Worm (Caenorhabditis elegans) whole organism, L2 larva: Measurements from ENCODE around the gene T22C8.3.
A peak's percentile ranks its signal among the peaks of the same experiment; 100 is the strongest.

Source experiments
- C34F6.9 ChIP-seq: fragments of 150-350 bp; optimal IDR thresholded peaks from 2 replicates; lab custom pipeline; 2014; ENCODE audit warnings: missing biosample characterization, missing genetic modification characterization
- F13H6.1 ChIP-seq: sonication (generic microtip); optimal IDR thresholded peaks from 2 replicates; lab custom pipeline; 2016; ENCODE audit warnings: missing genetic modification characterization, missing compliant biosample characterization
- R02D3.7 ChIP-seq: fragments of 150-350 bp; optimal IDR thresholded peaks from 2 replicates; lab custom pipeline; 2014; ENCODE audit warnings: missing biosample characterization, missing genetic modification characterization
- Y55F3AM.14 ChIP-seq: fragments of 200-800 bp; sonication (Bioruptor generic); optimal IDR thresholded peaks from 2 replicates; lab custom pipeline; 2018; ENCODE audit warnings: mild to moderate bottlenecking, missing genetic modification characterization, missing compliant biosample characterization
- ZK546.5 ChIP-seq: sonication (generic microtip); optimal IDR thresholded peaks from 2 replicates; lab custom pipeline; 2017; ENCODE audit warnings: missing biosample characterization, missing genetic modification characterization
- alr-1 ChIP-seq: fragments of 150-350 bp; optimal IDR thresholded peaks from 2 replicates; lab custom pipeline; 2014; ENCODE audit warnings: missing biosample characterization, missing genetic modification characterization
- aly-2 ChIP-seq: fragments of 150-350 bp; optimal IDR thresholded peaks from 2 replicates; lab custom pipeline; 2014; ENCODE audit warnings: missing biosample characterization, missing genetic modification characterization
- ama-1 ChIP-seq: fragments of 150-350 bp; optimal IDR thresholded peaks from 2 replicates; lab custom pipeline; 2018; ENCODE audit warnings: inconsistent platforms
- blmp-1 ChIP-seq: sonication (generic microtip); optimal IDR thresholded peaks from 2 replicates; lab custom pipeline; 2017; ENCODE audit warnings: missing genetic modification characterization, mild to moderate bottlenecking, missing compliant biosample characterization, antibody characterized with exemption, moderate library complexity; ENCODE audit not compliant: insufficient read depth
- ceh-16 ChIP-seq: fragments of 150-350 bp; optimal IDR thresholded peaks from 2 replicates; lab custom pipeline; 2014; ENCODE audit warnings: missing biosample characterization, missing genetic modification characterization
- ceh-82 ChIP-seq: fragments of 150-350 bp; optimal IDR thresholded peaks from 2 replicates; lab custom pipeline; 2014; ENCODE audit warnings: missing biosample characterization, missing genetic modification characterization
- crh-2 ChIP-seq: sonication (generic microtip); optimal IDR thresholded peaks from 2 replicates; lab custom pipeline; 2017; ENCODE audit warnings: missing biosample characterization, missing genetic modification characterization
- dmd-4 ChIP-seq: sonication (generic microtip); optimal IDR thresholded peaks from 2 replicates; lab custom pipeline; 2017; ENCODE audit warnings: missing biosample characterization, missing genetic modification characterization
- egl-27 ChIP-seq: sonication (generic microtip); optimal IDR thresholded peaks from 3 replicates; lab custom pipeline; 2017; ENCODE audit warnings: missing biosample characterization, missing genetic modification reagents, missing genetic modification characterization
- elt-1 ChIP-seq: fragments of 150-350 bp; optimal IDR thresholded peaks from 2 replicates; lab custom pipeline; 2014; ENCODE audit warnings: missing biosample characterization, missing genetic modification characterization
- elt-3 ChIP-seq: sonication (generic microtip); optimal IDR thresholded peaks from 2 replicates; lab custom pipeline; 2017; ENCODE audit warnings: missing biosample characterization, missing genetic modification characterization
- fos-1 ChIP-seq: fragments of 150-350 bp; optimal IDR thresholded peaks from 2 replicates; lab custom pipeline; 2014; ENCODE audit warnings: missing biosample characterization, missing genetic modification characterization
- gmeb-1 ChIP-seq: fragments of 150-350 bp; optimal IDR thresholded peaks from 2 replicates; lab custom pipeline; 2014; ENCODE audit warnings: missing biosample characterization, missing genetic modification characterization
- lin-11 ChIP-seq: fragments of 150-350 bp; sonication (generic microtip); optimal IDR thresholded peaks from 2 replicates; lab custom pipeline; 2014; ENCODE audit warnings: missing biosample characterization, missing genetic modification characterization, inconsistent platforms, mixed read lengths
- lin-13 ChIP-seq: fragments of 150-350 bp; optimal IDR thresholded peaks from 2 replicates; lab custom pipeline; 2014; ENCODE audit warnings: missing biosample characterization, missing genetic modification reagents, missing genetic modification characterization
- lin-39 ChIP-seq: fragments of 150-350 bp; optimal IDR thresholded peaks from 2 replicates; lab custom pipeline; 2014; ENCODE audit warnings: missing biosample characterization, missing genetic modification reagents, missing genetic modification characterization
- lsy-2 ChIP-seq, 2 experiments: fragments of 150-350 bp in 1 of 2; sonication (generic microtip) in 1 of 2; optimal IDR thresholded peaks; 2 replicates each; lab custom pipeline; 2014 to 2017; ENCODE audit warnings: missing biosample characterization in 2 of 2, missing genetic modification characterization in 2 of 2
- mab-5 ChIP-seq: fragments of 150-350 bp; optimal IDR thresholded peaks from 2 replicates; lab custom pipeline; 2014; ENCODE audit warnings: missing biosample characterization, missing genetic modification characterization
- mbf-1 ChIP-seq: sonication (generic microtip); optimal IDR thresholded peaks from 2 replicates; lab custom pipeline; 2017; ENCODE audit warnings: missing biosample characterization, missing genetic modification characterization
- mdl-1 ChIP-seq, 2 experiments: fragments of 150-350 bp in 1 of 2; sonication (generic microtip) in 1 of 2; optimal IDR thresholded peaks; 2 replicates each; lab custom pipeline; 2017; ENCODE audit warnings: missing biosample characterization in 2 of 2, missing genetic modification characterization in 2 of 2
- nhr-10 ChIP-seq: sonication (generic microtip); optimal IDR thresholded peaks from 2 replicates; lab custom pipeline; 2017; ENCODE audit warnings: missing biosample characterization, missing genetic modification characterization
- nhr-11 ChIP-seq: fragments of 150-350 bp; optimal IDR thresholded peaks from 2 replicates; lab custom pipeline; 2014; ENCODE audit warnings: missing biosample characterization, missing genetic modification characterization
- nhr-12 ChIP-seq: fragments of 150-350 bp; optimal IDR thresholded peaks from 2 replicates; lab custom pipeline; 2014; ENCODE audit warnings: missing biosample characterization, missing genetic modification characterization
- nhr-129 ChIP-seq: fragments of 150-350 bp; optimal IDR thresholded peaks from 2 replicates; lab custom pipeline; 2014; ENCODE audit warnings: missing biosample characterization, missing genetic modification characterization
- nhr-21 ChIP-seq: fragments of 150-350 bp; optimal IDR thresholded peaks from 2 replicates; lab custom pipeline; 2014; ENCODE audit warnings: missing biosample characterization, missing genetic modification characterization
- nhr-23 ChIP-seq: fragments of 150-350 bp; optimal IDR thresholded peaks from 2 replicates; lab custom pipeline; 2014; ENCODE audit warnings: missing biosample characterization, missing genetic modification reagents, missing genetic modification characterization
- nhr-237 ChIP-seq: fragments of 150-350 bp; optimal IDR thresholded peaks from 2 replicates; lab custom pipeline; 2014; ENCODE audit warnings: missing biosample characterization, missing genetic modification characterization
- nhr-25 ChIP-seq: fragments of 150-350 bp; sonication (generic microtip); optimal IDR thresholded peaks from 3 replicates; lab custom pipeline; 2014; ENCODE audit warnings: missing biosample characterization, missing genetic modification characterization
- nhr-6 ChIP-seq: fragments of 150-350 bp; optimal IDR thresholded peaks from 2 replicates; lab custom pipeline; 2014; ENCODE audit warnings: missing biosample characterization, missing genetic modification characterization
- nhr-77 ChIP-seq: fragments of 150-350 bp; optimal IDR thresholded peaks from 2 replicates; lab custom pipeline; 2014; ENCODE audit warnings: missing biosample characterization, missing genetic modification characterization
- peb-1 ChIP-seq: fragments of 150-350 bp; optimal IDR thresholded peaks from 2 replicates; lab custom pipeline; 2014; ENCODE audit warnings: missing biosample characterization, missing genetic modification characterization
- sem-4 ChIP-seq: fragments of 150-350 bp; optimal IDR thresholded peaks from 2 replicates; lab custom pipeline; 2014; ENCODE audit warnings: missing biosample characterization, missing genetic modification reagents, missing genetic modification characterization
- skn-1 ChIP-seq: sonication (generic microtip); optimal IDR thresholded peaks from 2 replicates; lab custom pipeline; 2017; ENCODE audit warnings: missing biosample characterization, missing genetic modification characterization
- sma-3 ChIP-seq: sonication (generic microtip); optimal IDR thresholded peaks from 2 replicates; lab custom pipeline; 2016; ENCODE audit warnings: missing genetic modification reagents, missing genetic modification characterization, missing compliant biosample characterization
- sma-9 ChIP-seq, 2 experiments: fragments of 150-350 bp in 1 of 2; sonication (generic microtip) in 1 of 2; optimal IDR thresholded peaks; 2 replicates each; lab custom pipeline; 2014 to 2016; ENCODE audit warnings: missing genetic modification characterization in 2 of 2, mild to moderate bottlenecking in 1 of 2, missing biosample characterization in 1 of 2, missing compliant biosample characterization in 1 of 2, missing genetic modification reagents in 1 of 2, moderate library complexity in 1 of 2
- snpc-4 ChIP-seq: fragments of 150-350 bp; optimal IDR thresholded peaks from 2 replicates; lab custom pipeline; 2014; ENCODE audit warnings: missing biosample characterization, missing genetic modification characterization
- unc-39 ChIP-seq: fragments of 150-350 bp; optimal IDR thresholded peaks from 2 replicates; lab custom pipeline; 2014; ENCODE audit warnings: missing biosample characterization, missing genetic modification characterization
- unc-55 ChIP-seq: fragments of 150-350 bp; sonication (generic microtip); optimal IDR thresholded peaks from 3 replicates; lab custom pipeline; 2014; ENCODE audit warnings: missing biosample characterization, missing genetic modification reagents, missing genetic modification characterization
- unc-62 ChIP-seq: fragments of 150-350 bp; optimal IDR thresholded peaks from 2 replicates; lab custom pipeline; 2014; ENCODE audit warnings: missing biosample characterization, missing genetic modification reagents, missing genetic modification characterization
- zag-1 ChIP-seq: fragments of 150-350 bp; optimal IDR thresholded peaks from 2 replicates; lab custom pipeline; 2014; ENCODE audit warnings: missing biosample characterization, missing genetic modification characterization
- ztf-1 ChIP-seq: fragments of 200-800 bp; sonication (Bioruptor generic); conservative IDR thresholded peaks from 2 replicates; pipeline ENCODE4 v1.3.6; 2022; ENCODE audit warnings: missing genetic modification characterization, missing compliant biosample characterization
- ztf-11 ChIP-seq: sonication (generic microtip); optimal IDR thresholded peaks from 2 replicates; lab custom pipeline; 2017; ENCODE audit warnings: missing biosample characterization, missing genetic modification characterization
- ztf-4 ChIP-seq: fragments of 150-350 bp; optimal IDR thresholded peaks from 2 replicates; lab custom pipeline; 2014; ENCODE audit warnings: missing biosample characterization, missing genetic modification characterization

T22C8.3 gene

DNA sequence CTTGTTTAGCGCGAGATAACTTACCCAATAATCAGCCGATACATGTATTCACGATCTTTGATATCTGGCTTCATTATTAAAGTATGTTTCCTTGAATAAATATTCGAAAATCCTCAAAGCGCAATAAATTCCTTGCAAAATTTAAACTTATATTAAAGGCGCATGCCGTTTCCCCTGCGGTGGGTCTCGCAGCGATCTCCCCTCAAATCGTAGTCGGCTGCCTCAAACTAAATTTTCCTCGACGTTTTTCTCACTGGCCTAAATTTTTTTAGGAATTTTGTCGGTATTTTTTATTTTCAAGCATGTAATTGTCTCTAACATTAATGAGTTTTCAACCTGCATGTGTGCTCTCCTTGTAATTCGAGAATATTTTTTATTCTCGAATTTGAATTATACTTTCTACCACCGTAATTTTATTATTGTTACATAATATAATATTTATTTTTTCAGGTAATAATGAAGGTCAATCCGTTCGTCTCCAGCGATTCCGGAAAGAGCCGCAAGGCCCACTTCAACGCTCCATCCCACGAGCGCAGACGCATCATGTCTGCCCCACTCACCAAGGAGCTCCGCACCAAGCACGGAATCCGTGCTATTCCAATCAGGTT is 19.3 kb downstream of the T22C8.3 start, which contains the start of the genes cpf-1 and rpl-26:
Gene cpf-1 (minus strand): TSS at position 104 of the 608 bp plus-strand sequence.
Gene rpl-26 (plus strand): TSS at position 449 of the 608 bp plus-strand sequence.
- peak; percentile 33 for TF ChIP-seq fos-1 (tag; lab: Kevin White, UChicago)
- peak; percentile 24 for TF ChIP-seq sma-9 (GFP tag; optimal IDR thresholded peaks at IDR 0.05; lab: Kevin White, UChicago)
- TF ChIP-seq sma-9 (tag; optimal IDR thresholded peaks at IDR 0.05; lab: Kevin White, UChicago): no peak
- TF ChIP-seq nhr-77 (tag; lab: Kevin White, UChicago): no peak
- no peak for TF ChIP-seq unc-39
- peak; percentile 60 for TF ChIP-seq crh-2 (tag; lab: Kevin White, UChicago)
- TF ChIP-seq unc-62 (GFP tag; lab: Kevin White, UChicago): no peak
- TF ChIP-seq snpc-4 (tag; lab: Kevin White, UChicago): peak; percentile 75
- TF ChIP-seq C34F6.9 (tag; lab: Kevin White, UChicago): peak; percentile 77
- TF ChIP-seq elt-3 (tag; lab: Kevin White, UChicago): no peak
- no peak for TF ChIP-seq ceh-82 (tag; lab: Kevin White, UChicago)
- peak; percentile 22 to 89 for TF ChIP-seq lsy-2 (tag; optimal IDR thresholded peaks at IDR 0.05; lab: Kevin White, UChicago)
- TF ChIP-seq gmeb-1 (tag; lab: Kevin White, UChicago): peak; percentile 71
- no peak for TF ChIP-seq ZK546.5 (tag; lab: Kevin White, UChicago)
- no peak for TF ChIP-seq ama-1
- no peak for TF ChIP-seq nhr-21 (tag; lab: Kevin White, UChicago)
- no peak for TF ChIP-seq mdl-1 (tag; optimal IDR thresholded peaks at IDR 0.05; lab: Kevin White, UChicago)
- no peak for TF ChIP-seq nhr-11 (tag; lab: Kevin White, UChicago)
- no peak for TF ChIP-seq lin-39
- TF ChIP-seq aly-2 (tag; lab: Kevin White, UChicago): no peak
- TF ChIP-seq nhr-237 (tag; lab: Kevin White, UChicago): no peak
- TF ChIP-seq nhr-10 (tag; lab: Kevin White, UChicago): no peak
- no peak for TF ChIP-seq ceh-16 (tag; lab: Kevin White, UChicago)
- no peak for TF ChIP-seq ztf-1 (GFP tag; lab: Robert Waterston, UW)
- peak; percentile 47 for TF ChIP-seq nhr-129
- TF ChIP-seq mbf-1 (tag; lab: Kevin White, UChicago): no peak
- no peak for TF ChIP-seq peb-1 (tag; lab: Kevin White, UChicago)
- no peak for TF ChIP-seq Y55F3AM.14 (GFP tag; lab: Kevin White, UChicago)
- TF ChIP-seq skn-1 (tag; lab: Kevin White, UChicago): no peak
- peak; percentile 75 for TF ChIP-seq unc-55 (GFP tag; lab: Kevin White, UChicago)
- no peak for TF ChIP-seq R02D3.7 (tag; lab: Kevin White, UChicago)
- TF ChIP-seq sem-4 (tag; lab: Kevin White, UChicago): peak; percentile 49
- TF ChIP-seq mab-5 (tag; lab: Kevin White, UChicago): no peak
- no peak for TF ChIP-seq ztf-11 (tag; lab: Kevin White, UChicago)
- TF ChIP-seq nhr-12 (tag; lab: Kevin White, UChicago): no peak
- no peak for TF ChIP-seq dmd-4 (tag; lab: Kevin White, UChicago)
- TF ChIP-seq F13H6.1 (tag; lab: Kevin White, UChicago): no peak
- no peak for TF ChIP-seq elt-1 (tag; lab: Kevin White, UChicago)
- no peak for TF ChIP-seq egl-27
- TF ChIP-seq nhr-23: no peak
- TF ChIP-seq zag-1: no peak
- TF ChIP-seq blmp-1 (tag; lab: Kevin White, UChicago): no peak
- TF ChIP-seq lin-13 (GFP tag; lab: Kevin White, UChicago): no peak
- no peak for TF ChIP-seq nhr-25 (tag; lab: Kevin White, UChicago)
- no peak for TF ChIP-seq ztf-4
- TF ChIP-seq sma-3 (GFP tag; lab: Kevin White, UChicago): peak; percentile 4
- no peak for TF ChIP-seq lin-11 (tag; lab: Kevin White, UChicago)
- TF ChIP-seq alr-1 (tag; lab: Kevin White, UChicago): no peak
- no peak for TF ChIP-seq nhr-6 (tag; lab: Kevin White, UChicago)
